Worm (Caenorhabditis elegans) whole organism, L1 larva: ENCODE results near the gene F09E5.8.

Source experiments
- F16B12.6 ChIP-seq: fragments of 150-350 bp; optimal IDR thresholded peaks from 2 replicates; lab custom pipeline; 2014; ENCODE audit warnings: missing biosample characterization, missing genetic modification characterization
- aha-1 ChIP-seq: fragments of 150-350 bp; optimal IDR thresholded peaks from 2 replicates; lab custom pipeline; 2014; ENCODE audit warnings: missing biosample characterization, missing genetic modification characterization
- efl-1 ChIP-seq, 4 experiments: fragments of 150-350 bp; optimal IDR thresholded peaks in 3 of 4; peaks in 1 of 4; 1 replicate in 1 of 4; 2 replicates in 3 of 4; lab custom pipeline; 2014; ENCODE audit warnings: missing biosample characterization in 2 of 4, missing genetic modification characterization in 2 of 4, missing genetic modification reagents in 2 of 4
- elt-2 ChIP-seq: sonication (generic microtip); optimal IDR thresholded peaks from 2 replicates; lab custom pipeline; 2016; ENCODE audit warnings: missing genetic modification characterization, mild to moderate bottlenecking, inconsistent platforms, missing compliant biosample characterization, missing genetic modification reagents
- fos-1 ChIP-seq: fragments of 150-350 bp; optimal IDR thresholded peaks from 2 replicates; lab custom pipeline; 2014; ENCODE audit warnings: missing biosample characterization, missing genetic modification characterization
- lin-15B ChIP-seq: fragments of 150-350 bp; sonication (generic microtip); optimal IDR thresholded peaks from 3 replicates; lab custom pipeline; 2014; ENCODE audit warnings: missing biosample characterization, missing genetic modification characterization
- lin-35 ChIP-seq, 2 experiments: fragments of 150-350 bp; optimal IDR thresholded peaks; 2 replicates each; lab custom pipeline; 2014; ENCODE audit warnings: missing biosample characterization in 2 of 2, missing genetic modification characterization in 2 of 2, missing genetic modification reagents in 2 of 2
- lin-39 ChIP-seq: fragments of 150-350 bp; optimal IDR thresholded peaks from 2 replicates; lab custom pipeline; 2014; ENCODE audit warnings: missing biosample characterization, missing genetic modification reagents, missing genetic modification characterization
- nhr-11 ChIP-seq: fragments of 150-350 bp; optimal IDR thresholded peaks from 2 replicates; lab custom pipeline; 2014; ENCODE audit warnings: missing biosample characterization, missing genetic modification characterization
- snpc-4 ChIP-seq: fragments of 150-350 bp; optimal IDR thresholded peaks from 2 replicates; lab custom pipeline; 2014; ENCODE audit warnings: missing biosample characterization, missing genetic modification characterization
- tlp-1 ChIP-seq: fragments of 150-350 bp; optimal IDR thresholded peaks from 2 replicates; lab custom pipeline; 2014; ENCODE audit warnings: missing biosample characterization, missing genetic modification characterization
- unc-62 ChIP-seq: fragments of 150-350 bp; optimal IDR thresholded peaks from 2 replicates; lab custom pipeline; 2014; ENCODE audit warnings: missing biosample characterization, missing genetic modification reagents, missing genetic modification characterization

- TF ChIP-seq efl-1 (optimal IDR thresholded peaks at IDR 0.05; lab: Kevin White, UChicago) (no peak), efl-1 (GFP tag; optimal IDR thresholded peaks at IDR 0.05 in 1 of 2; lab: Kevin White, UChicago) (no peak), elt-2 (tag; lab: Kevin White, UChicago) (no peak), aha-1 (tag; lab: Kevin White, UChicago) (no peak), lin-15B (tag; lab: Kevin White, UChicago) (no peak), snpc-4 (no peak), unc-62 (GFP tag; lab: Kevin White, UChicago) (no peak), nhr-11 (tag; lab: Kevin White, UChicago) (no peak), lin-35 (GFP tag; optimal IDR thresholded peaks at IDR 0.05; lab: Kevin White, UChicago) (no peak), lin-39 (tag; lab: Kevin White, UChicago) (no peak), F16B12.6 (tag; lab: Kevin White, UChicago) (no peak), fos-1 (no peak), tlp-1 (tag; lab: Kevin White, UChicago) (no peak)
Observed at ce11 chrII:5344775-5345174, 5.7 kb upstream of the F09E5.8 start, which contains the start of gene F09E5.14.
